Fruit fly (Drosophila melanogaster) whole organism: ENCODE data around the gene bif.

Experiments used
- CG8478 ChIP-seq: fragments of >200 bp; optimal IDR thresholded peaks from 2 replicates; lab custom pipeline; 2018; ENCODE audit warnings: inconsistent platforms
- pan ChIP-seq: fragments of >200 bp; optimal IDR thresholded peaks from 2 replicates; lab custom pipeline; 2017
- psq ChIP-seq: fragments of >200 bp; optimal IDR thresholded peaks from 2 replicates; lab custom pipeline; 2017
- usp ChIP-seq: fragments of >200 bp; optimal IDR thresholded peaks from 2 replicates; lab custom pipeline; 2017; ENCODE audit warnings: missing biosample characterization, missing genetic modification characterization, mixed read lengths

DNA sequence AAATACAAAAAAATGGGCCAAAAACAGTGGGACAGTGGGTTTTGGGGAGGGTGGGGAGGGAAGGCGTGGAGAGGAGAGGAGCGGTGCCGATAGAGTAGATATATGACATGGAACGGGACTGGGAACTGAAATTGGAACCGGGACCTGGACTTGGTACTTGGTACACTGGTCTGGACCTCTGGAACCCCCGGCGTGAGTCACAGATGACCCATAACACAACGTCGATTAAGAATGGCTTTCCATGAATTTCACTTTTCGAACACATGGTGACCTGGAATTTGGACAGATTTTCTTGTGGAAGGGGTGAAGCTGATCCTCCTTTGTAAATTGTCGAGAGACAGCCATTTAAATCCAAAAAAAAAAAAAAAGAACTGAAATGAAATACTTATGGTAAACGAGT is 7.9 kb downstream of the bif start:
- TF ChIP-seq CG8478 (lab: Kevin White, UChicago) = no peak
- no peak for TF ChIP-seq usp
- no peak for TF ChIP-seq psq (lab: Kevin White, UChicago)
- TF ChIP-seq pan (lab: Kevin White, UChicago) = no peak
